Worm (Caenorhabditis elegans) whole organism, mixed stage, embryonic: ENCODE data around the gene dars-1.

ENCODE experiments used
- bed-3 ChIP-seq: fragments of 200-800 bp; sonication (Bioruptor generic); optimal IDR thresholded peaks from 3 replicates; lab custom pipeline; 2018; ENCODE audit warnings: mild to moderate bottlenecking, missing genetic modification characterization, moderate library complexity, missing compliant biosample characterization
- ceh-39 ChIP-seq: fragments of 150-350 bp; optimal IDR thresholded peaks from 2 replicates; lab custom pipeline; 2014; ENCODE audit warnings: missing biosample characterization, missing genetic modification characterization
- ceh-43 ChIP-seq: fragments of 200-800 bp; sonication (Bioruptor generic); optimal IDR thresholded peaks from 2 replicates; lab custom pipeline; 2018; ENCODE audit warnings: mild to moderate bottlenecking, missing genetic modification characterization, moderate library complexity, missing compliant biosample characterization
- ceh-83 ChIP-seq: fragments of 200-800 bp; sonication (Bioruptor generic); optimal IDR thresholded peaks from 2 replicates; lab custom pipeline; 2018; ENCODE audit warnings: mild to moderate bottlenecking, missing genetic modification characterization, missing compliant biosample characterization
- ces-1 ChIP-seq: fragments of 150-350 bp; optimal IDR thresholded peaks from 2 replicates; lab custom pipeline; 2014; ENCODE audit warnings: missing biosample characterization, missing genetic modification reagents, missing genetic modification characterization
- drap-1 ChIP-seq: fragments of 200-800 bp; sonication (Bioruptor generic); optimal IDR thresholded peaks from 3 replicates; lab custom pipeline; 2018; ENCODE audit warnings: mild to moderate bottlenecking, missing genetic modification characterization, missing compliant biosample characterization
- elt-1 ChIP-seq: sonication (generic microtip); optimal IDR thresholded peaks from 2 replicates; lab custom pipeline; 2017; ENCODE audit warnings: missing genetic modification characterization, mild to moderate bottlenecking, missing compliant biosample characterization, antibody characterized with exemption, moderate library complexity, borderline replicate concordance; ENCODE audit not compliant: insufficient read depth
- elt-3 ChIP-seq: fragments of 150-350 bp; optimal IDR thresholded peaks from 2 replicates; lab custom pipeline; 2014; ENCODE audit warnings: missing biosample characterization, missing genetic modification characterization
- flh-1 ChIP-seq: fragments of 200-800 bp; sonication (Bioruptor generic); optimal IDR thresholded peaks from 2 replicates; lab custom pipeline; 2018; ENCODE audit warnings: mild to moderate bottlenecking, missing genetic modification characterization, moderate library complexity, missing compliant biosample characterization
- ham-2 ChIP-seq: fragments of 200-800 bp; sonication (Bioruptor generic); optimal IDR thresholded peaks from 2 replicates; lab custom pipeline; 2018; ENCODE audit warnings: mild to moderate bottlenecking, missing genetic modification characterization, missing compliant biosample characterization
- hlh-1 ChIP-seq: fragments of 150-350 bp; optimal IDR thresholded peaks from 2 replicates; lab custom pipeline; 2014; ENCODE audit warnings: missing biosample characterization, missing genetic modification reagents, missing genetic modification characterization
- lin-13 ChIP-seq: fragments of 150-350 bp; optimal IDR thresholded peaks from 2 replicates; lab custom pipeline; 2014; ENCODE audit warnings: missing biosample characterization, missing genetic modification characterization
- lin-32 ChIP-seq: fragments of 200-800 bp; sonication (Bioruptor generic); optimal IDR thresholded peaks from 2 replicates; lab custom pipeline; 2018; ENCODE audit warnings: mild to moderate bottlenecking, missing genetic modification characterization, missing compliant biosample characterization
- lsy-2 ChIP-seq: fragments of 150-350 bp; optimal IDR thresholded peaks from 2 replicates; lab custom pipeline; 2014; ENCODE audit warnings: missing biosample characterization, missing genetic modification characterization
- mab-5 ChIP-seq: fragments of 150-350 bp; optimal IDR thresholded peaks from 2 replicates; lab custom pipeline; 2014; ENCODE audit warnings: missing biosample characterization, missing genetic modification characterization
- mep-1 ChIP-seq: fragments of 150-350 bp; optimal IDR thresholded peaks from 2 replicates; lab custom pipeline; 2017; ENCODE audit warnings: missing biosample characterization, missing genetic modification reagents, missing genetic modification characterization, inconsistent platforms
- mls-2 ChIP-seq: sonication (generic microtip); optimal IDR thresholded peaks from 2 replicates; lab custom pipeline; 2016; ENCODE audit warnings: mild to moderate bottlenecking, missing genetic modification characterization, moderate library complexity, missing compliant biosample characterization
- nhr-2 ChIP-seq: fragments of 150-350 bp; optimal IDR thresholded peaks from 2 replicates; lab custom pipeline; 2014; ENCODE audit warnings: missing biosample characterization, missing genetic modification characterization
- nhr-237 ChIP-seq: fragments of 150-350 bp; optimal IDR thresholded peaks from 2 replicates; lab custom pipeline; 2014; ENCODE audit warnings: missing biosample characterization, missing genetic modification characterization
- nhr-28 ChIP-seq: fragments of 150-350 bp; optimal IDR thresholded peaks from 2 replicates; lab custom pipeline; 2014; ENCODE audit warnings: missing biosample characterization, missing genetic modification characterization
- pha-4 ChIP-seq: fragments of 150-350 bp; optimal IDR thresholded peaks from 2 replicates; lab custom pipeline; 2018; ENCODE audit warnings: missing biosample characterization, missing genetic modification reagents, missing genetic modification characterization
- sem-2 ChIP-seq: fragments of 200-800 bp; sonication (Bioruptor generic); optimal IDR thresholded peaks from 2 replicates; lab custom pipeline; 2018; ENCODE audit warnings: mild to moderate bottlenecking, missing genetic modification characterization, missing compliant biosample characterization
- snpc-4 ChIP-seq: fragments of 150-350 bp; optimal IDR thresholded peaks from 2 replicates; lab custom pipeline; 2014; ENCODE audit warnings: missing biosample characterization, missing genetic modification characterization
- sptf-1 ChIP-seq: sonication (generic microtip); optimal IDR thresholded peaks from 2 replicates; lab custom pipeline; 2017; ENCODE audit warnings: mild to moderate bottlenecking, missing genetic modification characterization, moderate library complexity, missing compliant biosample characterization
- tbx-8 ChIP-seq: fragments of 200-800 bp; sonication (Bioruptor generic); optimal IDR thresholded peaks from 2 replicates; lab custom pipeline; 2018; ENCODE audit warnings: mild to moderate bottlenecking, missing genetic modification characterization, moderate library complexity, missing compliant biosample characterization
- unc-120 ChIP-seq: sonication (generic microtip); optimal IDR thresholded peaks from 2 replicates; lab custom pipeline; 2017; ENCODE audit warnings: missing genetic modification characterization, missing compliant biosample characterization; ENCODE audit not compliant: poor library complexity, severe bottlenecking
- unc-39 ChIP-seq: fragments of 150-350 bp; optimal IDR thresholded peaks from 2 replicates; lab custom pipeline; 2014; ENCODE audit warnings: missing biosample characterization, missing genetic modification characterization
- unc-62 ChIP-seq: fragments of 150-350 bp; optimal IDR thresholded peaks from 2 replicates; lab custom pipeline; 2014; ENCODE audit warnings: missing biosample characterization, missing genetic modification reagents, missing genetic modification characterization
- zip-8 ChIP-seq: fragments of 150-350 bp; optimal IDR thresholded peaks from 2 replicates; lab custom pipeline; 2014; ENCODE audit warnings: missing biosample characterization, missing genetic modification characterization
- ztf-11 ChIP-seq: fragments of 150-350 bp; optimal IDR thresholded peaks from 2 replicates; lab custom pipeline; 2014; ENCODE audit warnings: missing biosample characterization, missing genetic modification characterization

The dars-1 gene

ce11 chrIII:9474501-9474900, 16.5 kb downstream of the dars-1 start:
- TF ChIP-seq hlh-1 (tag; lab: Kevin White, UChicago) (no peak), elt-1 (tag; lab: Kevin White, UChicago) (no peak), nhr-28 (tag; lab: Kevin White, UChicago) (no peak), unc-39 (tag; lab: Kevin White, UChicago) (no peak), nhr-2 (tag; lab: Kevin White, UChicago) (no peak), mls-2 (tag; lab: Kevin White, UChicago) (no peak), sptf-1 (no peak), ztf-11 (tag; lab: Kevin White, UChicago) (no peak), lin-32 (GFP tag; lab: Kevin White, UChicago) (no peak)

DNA sequence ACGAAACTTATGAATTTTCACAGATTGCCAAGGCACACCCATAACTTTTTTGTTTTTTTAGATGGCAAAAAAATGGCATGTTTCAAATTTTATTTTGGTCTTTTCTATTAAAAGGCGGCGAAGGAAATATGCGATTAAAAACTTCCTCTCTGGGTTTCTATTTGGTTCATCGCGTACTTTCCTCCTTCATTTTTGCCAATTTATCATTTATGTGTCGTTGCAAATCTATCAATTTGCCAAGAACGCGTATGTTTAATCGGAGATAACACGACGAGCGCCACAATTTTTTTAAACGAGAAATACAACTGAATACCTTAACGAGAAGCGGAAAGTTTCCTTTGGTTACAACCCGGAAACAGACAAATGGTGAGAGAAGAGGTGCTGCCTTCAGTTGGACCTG, 18.6 kb downstream of the dars-1 start:
- no peak for TF ChIP-seq unc-120 (tag; lab: Kevin White, UChicago)
- TF ChIP-seq mab-5 (tag; lab: Kevin White, UChicago) = no peak
- no peak for TF ChIP-seq snpc-4 (tag; lab: Kevin White, UChicago)
- no peak for TF ChIP-seq ces-1 (GFP tag; lab: Kevin White, UChicago)
- no peak for TF ChIP-seq mep-1 (tag; lab: Kevin White, UChicago)
- no peak for TF ChIP-seq flh-1 (GFP tag; lab: Kevin White, UChicago)
- no peak for TF ChIP-seq ceh-43 (GFP tag; lab: Kevin White, UChicago)
- TF ChIP-seq ceh-39 = no peak

- TF ChIP-seq zip-8 (tag; lab: Kevin White, UChicago) (no peak), bed-3 (GFP tag; lab: Kevin White, UChicago) (no peak), drap-1 (GFP tag; lab: Kevin White, UChicago) (no peak), mep-1 (tag; lab: Kevin White, UChicago) (no peak), ceh-39 (no peak), ceh-43 (GFP tag; lab: Kevin White, UChicago) (no peak), nhr-28 (tag; lab: Kevin White, UChicago) (no peak), sptf-1 (no peak), elt-1 (tag; lab: Kevin White, UChicago) (no peak), flh-1 (GFP tag; lab: Kevin White, UChicago) (no peak), lsy-2 (tag; lab: Kevin White, UChicago) (no peak), elt-3 (tag; lab: Kevin White, UChicago) (no peak), ces-1 (GFP tag; lab: Kevin White, UChicago) (no peak), lin-32 (GFP tag; lab: Kevin White, UChicago) (no peak), unc-120 (tag; lab: Kevin White, UChicago) (no peak), lin-13 (no peak)
Observed at ce11 chrIII:9471996-9472395, 19.0 kb downstream of the dars-1 start.

- TF ChIP-seq ceh-83 (GFP tag; lab: Kevin White, UChicago) (no peak), nhr-237 (no peak), mls-2 (tag; lab: Kevin White, UChicago) (no peak), unc-39 (tag; lab: Kevin White, UChicago) (no peak), zip-8 (tag; lab: Kevin White, UChicago) (no peak), ces-1 (GFP tag; lab: Kevin White, UChicago) (no peak), mab-5 (tag; lab: Kevin White, UChicago) (no peak), lin-32 (GFP tag; lab: Kevin White, UChicago) (no peak), bed-3 (GFP tag; lab: Kevin White, UChicago) (no peak), flh-1 (GFP tag; lab: Kevin White, UChicago) (no peak), tbx-8 (GFP tag; lab: Kevin White, UChicago) (no peak)
Observed at ce11 chrIII:9467857-9468256, 23.2 kb downstream of the dars-1 start, which contains the start of gene tag-342. Gene tag-342, plus strand, starts transcription at chrIII:9468157.

- TF ChIP-seq lsy-2 (tag; lab: Kevin White, UChicago) = peak; percentile 54
- TF ChIP-seq zip-8 (tag; lab: Kevin White, UChicago) = no peak
- peak; percentile 79 for TF ChIP-seq ceh-39
- peak; percentile 55 for TF ChIP-seq mep-1 (tag; lab: Kevin White, UChicago)
Observed at ce11 chrIII:9467095-9467494, 23.9 kb downstream of the dars-1 start, which contains the start of gene baf-1. Gene baf-1, plus strand, starts transcription at chrIII:9467464.

DNA sequence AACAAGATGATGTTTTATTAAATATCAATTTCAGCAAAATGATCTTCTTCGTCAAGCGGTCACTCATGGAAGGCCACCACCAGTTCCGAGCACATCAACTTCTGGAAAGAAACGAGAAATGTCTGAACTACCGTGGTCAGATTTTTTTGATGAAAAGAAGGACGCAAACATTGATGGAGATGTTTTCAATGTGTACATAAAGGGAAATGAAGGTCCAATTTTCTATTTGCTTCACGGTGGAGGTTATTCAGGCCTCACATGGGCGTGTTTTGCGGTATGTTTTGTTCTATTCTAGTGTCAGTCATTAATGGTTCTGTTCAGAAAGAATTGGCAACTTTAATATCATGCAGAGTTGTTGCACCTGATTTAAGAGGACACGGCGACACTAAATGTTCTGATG, 25.1 kb downstream of the dars-1 start, which contains the start of gene B0464.6:
B0464.6 (minus strand) TSS at position 101 of the 400 bp plus-strand sequence.
- TF ChIP-seq nhr-2 (tag; lab: Kevin White, UChicago) (no peak), elt-1 (tag; lab: Kevin White, UChicago) (no peak), ham-2 (GFP tag; lab: Kevin White, UChicago) (no peak), unc-62 (no peak), unc-39 (tag; lab: Kevin White, UChicago) (no peak), elt-3 (tag; lab: Kevin White, UChicago) (no peak), nhr-28 (tag; lab: Kevin White, UChicago) (no peak), mls-2 (tag; lab: Kevin White, UChicago) (no peak), flh-1 (GFP tag; lab: Kevin White, UChicago) (no peak), sem-2 (GFP tag; lab: Kevin White, UChicago) (no peak), pha-4 (no peak)
- TF ChIP-seq, all 35 proteins: peak for 0
